Fruit fly (Drosophila melanogaster): Measurements from ENCODE around the gene Gbeta5.
A peak's percentile ranks its signal among the peaks of the same experiment; 100 is the strongest.

dm6 chrX:8122834-8123233 is 29.2 kb downstream of the Gbeta5 start:
- TF ChIP-seq Ets96B (tag; optimal IDR thresholded peaks at IDR 0.05) (peak; percentile 17), Sox15 (GFP tag; optimal IDR thresholded peaks at IDR 0.05) (peak; percentile 0), eg (GFP tag; IDR thresholded peaks at IDR 0.05) (peak; percentile 62)
